Fruit fly (Drosophila melanogaster): Measurements from ENCODE around the gene CG3868.
A peak's percentile ranks its signal among the peaks of the same experiment; 100 is the strongest.

CG3868 gene

DNA sequence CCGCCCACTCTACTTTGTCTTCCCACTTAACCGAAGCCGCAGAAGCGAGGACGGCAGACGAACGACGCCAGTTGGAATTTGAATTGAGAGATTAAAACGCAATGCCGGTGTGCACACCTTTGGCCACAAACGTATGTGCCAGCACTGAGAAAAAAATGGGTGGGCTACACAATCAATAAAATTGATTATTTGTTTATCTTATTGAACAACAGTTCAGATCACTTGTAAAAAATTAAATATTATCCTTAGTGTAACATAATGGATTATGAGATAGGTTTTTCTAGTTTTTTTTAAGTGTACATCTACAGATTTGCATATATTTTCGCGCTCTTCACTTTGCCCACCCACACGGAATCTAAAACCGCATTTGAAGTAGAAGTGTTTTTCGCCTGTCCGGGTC is 49.0 kb upstream of the CG3868 start (continued):
- TF ChIP-seq pan (optimal IDR thresholded peaks at IDR 0.05) (no peak), pan (GFP tag; optimal IDR thresholded peaks at IDR 0.05 in 1 of 2, IDR thresholded peaks at IDR 0.05 in 1 of 2) (peak in 1 of 2 experiments; percentile 47), run (tag; optimal IDR thresholded peaks at IDR 0.05) (no peak), Dll (GFP tag; IDR thresholded peaks at IDR 0.05; ENCODE audit: partially characterized antibody) (no peak), CG30431 (GFP tag; optimal IDR thresholded peaks at IDR 0.05) (peak; percentile 4), CG10959 (GFP tag; IDR thresholded peaks at IDR 0.05) (no peak), CG8388 (GFP tag; optimal IDR thresholded peaks at IDR 0.05) (peak; percentile 11), gt (GFP tag; IDR thresholded peaks at IDR 0.05) (no peak), danr (GFP tag; IDR thresholded peaks at IDR 0.05) (no peak), chinmo (GFP tag; IDR thresholded peaks at IDR 0.05; ENCODE audit: partially characterized antibody) (0 out of 4 replicates have a peak, but pooled peaks have one; percentile 24), esg (GFP tag; conservative IDR thresholded peaks at IDR 0.05) (no peak; the same call in 1 of the 2 replicates), Sin3A (optimal IDR thresholded peaks at IDR 0.05) (no peak), CG11560 (tag; IDR thresholded peaks at IDR 0.05) (no peak), CG6813 (GFP tag; optimal IDR thresholded peaks at IDR 0.05) (no peak), Doc2 (GFP tag; IDR thresholded peaks at IDR 0.05) (no peak), CG9215 (GFP tag; IDR thresholded peaks at IDR 0.05) (no peak), Usf (GFP tag; optimal IDR thresholded peaks at IDR 0.05) (no peak), CG6254 (GFP tag; optimal IDR thresholded peaks at IDR 0.05) (no peak), chm (GFP tag; IDR thresholded peaks at IDR 0.05) (no peak), CG30020 (tag; optimal IDR thresholded peaks at IDR 0.05) (no peak), row (GFP tag; IDR thresholded peaks at IDR 0.05) (peak; percentile 36; the same call in 2 of the 3 replicates), HLHmδ (GFP tag; optimal IDR thresholded peaks at IDR 0.05) (no peak), Scr (GFP tag; IDR thresholded peaks at IDR 0.05; ENCODE audit: partially characterized antibody) (no peak), CG5245 (GFP tag; optimal IDR thresholded peaks at IDR 0.05) (no peak), TFAM (GFP tag; optimal IDR thresholded peaks at IDR 0.05) (no peak), CG1602 (GFP tag; optimal IDR thresholded peaks at IDR 0.05) (no peak), fd102C (GFP tag; optimal IDR thresholded peaks at IDR 0.05) (peak; percentile 14), CG4328 (GFP tag; optimal IDR thresholded peaks at IDR 0.05) (no peak), cad (GFP tag; optimal IDR thresholded peaks at IDR 0.05) (no peak), ac (GFP tag; optimal IDR thresholded peaks at IDR 0.05) (no peak), Hmr (GFP tag; optimal IDR thresholded peaks at IDR 0.05) (no peak), Drgx (GFP tag; IDR thresholded peaks at IDR 0.05) (peak; percentile 76), HmgD (GFP tag; optimal IDR thresholded peaks at IDR 0.05) (no peak), unpg (GFP tag; optimal IDR thresholded peaks at IDR 0.05) (peak; percentile 11), Gug (GFP tag; IDR thresholded peaks at IDR 0.05) (no peak), Sry-δ (GFP tag; optimal IDR thresholded peaks at IDR 0.05) (no peak), vnd (GFP tag; IDR thresholded peaks at IDR 0.05; ENCODE audit: partially characterized antibody) (no peak), CG11723 (GFP tag; optimal IDR thresholded peaks at IDR 0.05) (no peak), CG8924 (tag; optimal IDR thresholded peaks at IDR 0.05) (no peak), CG6272 (GFP tag; IDR thresholded peaks at IDR 0.05) (no peak), CG6765 (GFP tag; optimal IDR thresholded peaks at IDR 0.05) (no peak), scrt (GFP tag; optimal IDR thresholded peaks at IDR 0.05) (no peak), cwo (GFP tag; optimal IDR thresholded peaks at IDR 0.05) (no peak), Ssrp (tag; optimal IDR thresholded peaks at IDR 0.05) (peak; percentile 4), kah (GFP tag; optimal IDR thresholded peaks at IDR 0.05) (no peak), CG4360 (GFP tag; IDR thresholded peaks at IDR 0.05) (no peak), mld (GFP tag; IDR thresholded peaks at IDR 0.05; ENCODE audit: partially characterized antibody) (no peak), kni (GFP tag; optimal IDR thresholded peaks at IDR 0.05) (no peak), Blimp-1 (GFP tag; optimal IDR thresholded peaks at IDR 0.05) (peak; percentile 3), ind (GFP tag; optimal IDR thresholded peaks at IDR 0.05) (no peak), Mrtf (GFP tag; IDR thresholded peaks at IDR 0.05) (no peak), CG7556 (GFP tag; optimal IDR thresholded peaks at IDR 0.05) (no peak)
